Fruit fly (Drosophila melanogaster) whole organism, embryonic: ENCODE data around the gene CG5171.

Source experiments
- Bgb ChIP-seq: fragments of 200-800 bp; sonication (Bioruptor generic); IDR thresholded peaks from 2 replicates; pipeline ENCODE4 v1.3.6; 2022; ENCODE audit warnings: missing biosample characterization, missing genetic modification characterization; ENCODE audit not compliant: partially characterized antibody
- CG10147 ChIP-seq: fragments of 200-800 bp; sonication (Bioruptor generic); optimal IDR thresholded peaks from 2 replicates; lab custom pipeline; 2019; ENCODE audit warnings: missing biosample characterization, mild to moderate bottlenecking, missing genetic modification characterization, moderate library complexity
- CG1024 ChIP-seq: fragments of 200-800 bp; sonication (Bioruptor generic); IDR thresholded peaks from 2 replicates; pipeline ENCODE4 v1.3.6; 2022; ENCODE audit warnings: missing biosample characterization, missing genetic modification characterization
- CG10959 ChIP-seq: fragments of 200-800 bp; sonication (Bioruptor generic); IDR thresholded peaks from 2 replicates; pipeline ENCODE4 v1.3.6; 2022; ENCODE audit warnings: missing biosample characterization, missing genetic modification characterization
- CG11696 ChIP-seq: fragments of 200-800 bp; sonication (Bioruptor generic); IDR thresholded peaks from 2 replicates; pipeline ENCODE4 v1.3.6; 2022; ENCODE audit warnings: missing biosample characterization, missing genetic modification characterization
- CG13296 ChIP-seq: fragments of 200-800 bp; sonication (Bioruptor generic); optimal IDR thresholded peaks from 3 replicates; lab custom pipeline; 2018; ENCODE audit warnings: missing biosample characterization, mild to moderate bottlenecking, missing genetic modification characterization
- CG14710 ChIP-seq: fragments of 200-800 bp; sonication (Bioruptor generic); optimal IDR thresholded peaks from 3 replicates; lab custom pipeline; 2019; ENCODE audit warnings: missing biosample characterization, mild to moderate bottlenecking, missing genetic modification characterization, moderate library complexity
- CG14860 ChIP-seq: fragments of 200-800 bp; sonication (Bioruptor generic); IDR thresholded peaks from 3 replicates; pipeline ENCODE4 v1.3.6; 2022; ENCODE audit warnings: missing biosample characterization, missing genetic modification characterization; ENCODE audit not compliant: partially characterized antibody
- CG15011 ChIP-seq: fragments of 200-800 bp; sonication (Bioruptor generic); optimal IDR thresholded peaks from 3 replicates; lab custom pipeline; 2018; ENCODE audit warnings: missing biosample characterization, mild to moderate bottlenecking, missing genetic modification characterization
- CG15514 ChIP-seq: fragments of 200-800 bp; sonication (Bioruptor generic); optimal IDR thresholded peaks from 3 replicates; lab custom pipeline; 2017; ENCODE audit warnings: missing biosample characterization, missing genetic modification characterization, mild to moderate bottlenecking, moderate library complexity, missing genetic modification reagents
- CG18262 ChIP-seq: fragments of 200-800 bp; optimal IDR thresholded peaks from 3 replicates; lab custom pipeline; 2019; ENCODE audit warnings: missing biosample characterization, mild to moderate bottlenecking, missing genetic modification characterization, moderate library complexity
- CG2129 ChIP-seq: fragments of 200-800 bp; sonication (Bioruptor generic); IDR thresholded peaks from 2 replicates; pipeline ENCODE4 v1.3.6; 2022; ENCODE audit warnings: missing biosample characterization, missing genetic modification characterization; ENCODE audit not compliant: partially characterized antibody
- CG31224 ChIP-seq: fragments of 200-800 bp; sonication (Bioruptor generic); IDR thresholded peaks from 2 replicates; pipeline ENCODE4 v1.3.6; 2022; ENCODE audit warnings: missing biosample characterization, missing genetic modification characterization
- CG4404 ChIP-seq: fragments of 200-800 bp; sonication (Bioruptor generic); IDR thresholded peaks from 2 replicates; pipeline ENCODE4 v1.3.6; 2022; ENCODE audit warnings: missing biosample characterization, missing genetic modification characterization
- CG4730 ChIP-seq: fragments of 200-800 bp; sonication (Bioruptor generic); IDR thresholded peaks from 2 replicates; pipeline ENCODE4 v1.3.6; 2022; ENCODE audit warnings: missing biosample characterization, missing genetic modification characterization
- CG6683 ChIP-seq: fragments of 200-800 bp; sonication (Bioruptor generic); optimal IDR thresholded peaks from 2 replicates; lab custom pipeline; 2017; ENCODE audit warnings: missing biosample characterization, mild to moderate bottlenecking, missing genetic modification characterization, missing genetic modification reagents
- CG6765 ChIP-seq: fragments of 200-800 bp; sonication (Bioruptor generic); optimal IDR thresholded peaks from 3 replicates; lab custom pipeline; 2017; ENCODE audit warnings: missing biosample characterization, mild to moderate bottlenecking, missing genetic modification characterization
- CG8765 ChIP-seq: fragments of 200-800 bp; sonication (Bioruptor generic); IDR thresholded peaks from 2 replicates; pipeline ENCODE4 v1.3.6; 2022; ENCODE audit warnings: missing biosample characterization, missing genetic modification characterization
- CG8944 ChIP-seq: fragments of 200-800 bp; sonication (Bioruptor generic); optimal IDR thresholded peaks from 3 replicates; lab custom pipeline; 2016; ENCODE audit warnings: missing biosample characterization, missing genetic modification characterization
- Dp ChIP-seq: fragments of 200-800 bp; sonication (Bioruptor generic); optimal IDR thresholded peaks from 2 replicates; lab custom pipeline; 2018; ENCODE audit warnings: missing biosample characterization, mild to moderate bottlenecking, missing genetic modification characterization, moderate library complexity
- HmgZ ChIP-seq: fragments of 200-800 bp; sonication (Bioruptor generic); optimal IDR thresholded peaks from 2 replicates; lab custom pipeline; 2018; ENCODE audit warnings: missing biosample characterization, mild to moderate bottlenecking, missing genetic modification characterization
- Meics ChIP-seq: fragments of 200-800 bp; sonication (Bioruptor generic); optimal IDR thresholded peaks from 2 replicates; lab custom pipeline; 2017; ENCODE audit warnings: missing biosample characterization, mild to moderate bottlenecking, missing genetic modification characterization
- Ptx1 ChIP-seq: fragments of 200-800 bp; sonication (Bioruptor generic); IDR thresholded peaks from 2 replicates; pipeline ENCODE4 v1.3.6; 2022; ENCODE audit warnings: missing biosample characterization, missing genetic modification characterization
- Ravus ChIP-seq: fragments of 200-800 bp; sonication (Bioruptor generic); IDR thresholded peaks from 2 replicates; pipeline ENCODE4 v1.3.6; 2022; ENCODE audit warnings: missing biosample characterization, missing genetic modification characterization
- Rfx ChIP-seq: fragments of 200-800 bp; sonication (Bioruptor generic); IDR thresholded peaks from 2 replicates; pipeline ENCODE4 v1.3.6; 2022; ENCODE audit warnings: missing biosample characterization, missing genetic modification characterization
- corto ChIP-seq: fragments of 200-800 bp; sonication (Bioruptor generic); optimal IDR thresholded peaks from 2 replicates; lab custom pipeline; 2016; ENCODE audit warnings: missing biosample characterization, mild to moderate bottlenecking, missing genetic modification characterization, moderate library complexity
- fd102C ChIP-seq: fragments of 200-800 bp; sonication (Bioruptor generic); optimal IDR thresholded peaks from 2 replicates; lab custom pipeline; 2018; ENCODE audit warnings: missing biosample characterization, mild to moderate bottlenecking, missing genetic modification characterization, moderate library complexity
- fd3F ChIP-seq: fragments of 200-800 bp; sonication (Bioruptor generic); optimal IDR thresholded peaks from 2 replicates; lab custom pipeline; 2018; ENCODE audit warnings: missing biosample characterization, mild to moderate bottlenecking, missing genetic modification characterization, moderate library complexity
- gcm ChIP-seq: fragments of 200-800 bp; sonication (Bioruptor generic); optimal IDR thresholded peaks from 2 replicates; lab custom pipeline; 2019; ENCODE audit warnings: missing biosample characterization, mild to moderate bottlenecking, missing genetic modification characterization, moderate library complexity
- gcm2 ChIP-seq: fragments of 200-800 bp; sonication (Bioruptor generic); optimal IDR thresholded peaks from 2 replicates; lab custom pipeline; 2016; ENCODE audit warnings: missing biosample characterization, missing genetic modification characterization
- grau ChIP-seq: fragments of 200-800 bp; optimal IDR thresholded peaks from 3 replicates; lab custom pipeline; 2019; ENCODE audit warnings: missing biosample characterization, mild to moderate bottlenecking, missing genetic modification characterization, moderate library complexity
- hbn ChIP-seq: fragments of 200-800 bp; sonication (Bioruptor generic); IDR thresholded peaks from 2 replicates; pipeline ENCODE4 v1.3.6; 2022; ENCODE audit warnings: missing biosample characterization, missing genetic modification characterization; ENCODE audit not compliant: partially characterized antibody
- kay ChIP-seq: fragments of 200-800 bp; sonication (Bioruptor generic); optimal IDR thresholded peaks from 2 replicates; lab custom pipeline; 2016; ENCODE audit warnings: missing biosample characterization, missing genetic modification characterization
- lilli ChIP-seq: fragments of 200-800 bp; sonication (Bioruptor generic); optimal IDR thresholded peaks from 3 replicates; lab custom pipeline; 2016; ENCODE audit warnings: missing biosample characterization, missing genetic modification characterization
- luna ChIP-seq: fragments of 200-800 bp; sonication (Bioruptor generic); optimal IDR thresholded peaks from 2 replicates; lab custom pipeline; 2016; ENCODE audit warnings: missing biosample characterization, missing genetic modification characterization
- pan ChIP-seq, 4 experiments: fragments of >200 bp in 3 of 4; fragments of 200-800 bp in 1 of 4; sonication (Bioruptor generic) in 1 of 4; optimal IDR thresholded peaks in 3 of 4; IDR thresholded peaks in 1 of 4; 2 replicates each; pipeline versions ENCODE4 v1.3.6 to Lab custom; 2017 to 2022; ENCODE audit warnings: missing biosample characterization in 2 of 4, missing genetic modification characterization in 2 of 4, mixed read lengths in 1 of 4
- pb ChIP-seq: fragments of 200-800 bp; sonication (Bioruptor generic); optimal IDR thresholded peaks from 3 replicates; lab custom pipeline; 2016; ENCODE audit warnings: missing biosample characterization, missing genetic modification characterization
- pnt ChIP-seq: fragments of 200-800 bp; sonication (Bioruptor generic); optimal IDR thresholded peaks from 3 replicates; lab custom pipeline; 2016; ENCODE audit warnings: missing biosample characterization, missing genetic modification characterization
- pzg ChIP-seq: fragments of 200-800 bp; sonication (Bioruptor generic); optimal IDR thresholded peaks from 3 replicates; lab custom pipeline; 2018; ENCODE audit warnings: missing biosample characterization, mild to moderate bottlenecking, missing genetic modification characterization, moderate library complexity
- run ChIP-seq: fragments of 200-800 bp; sonication (Bioruptor generic); optimal IDR thresholded peaks from 3 replicates; lab custom pipeline; 2018; ENCODE audit warnings: missing biosample characterization, mild to moderate bottlenecking, missing genetic modification characterization
- sd ChIP-seq: fragments of 200-800 bp; sonication (Bioruptor generic); optimal IDR thresholded peaks from 3 replicates; lab custom pipeline; 2018; ENCODE audit warnings: missing biosample characterization, mild to moderate bottlenecking, missing genetic modification characterization, moderate library complexity
- slbo ChIP-seq: fragments of 200-800 bp; sonication (Bioruptor generic); IDR thresholded peaks from 2 replicates; pipeline ENCODE4 v1.3.6; 2022; ENCODE audit warnings: missing biosample characterization, missing genetic modification characterization
- slou ChIP-seq: fragments of 200-800 bp; sonication (Bioruptor generic); optimal IDR thresholded peaks from 3 replicates; lab custom pipeline; 2016; ENCODE audit warnings: missing biosample characterization, missing genetic modification characterization
- sr ChIP-seq: fragments of 200-800 bp; sonication (Bioruptor generic); IDR thresholded peaks from 3 replicates; pipeline ENCODE4 v1.3.6; 2022; ENCODE audit warnings: missing biosample characterization, missing genetic modification characterization
- tup ChIP-seq: fragments of 200-800 bp; sonication (Bioruptor generic); optimal IDR thresholded peaks from 2 replicates; lab custom pipeline; 2016; ENCODE audit warnings: missing biosample characterization, mild to moderate bottlenecking, missing genetic modification characterization, moderate library complexity
- tx ChIP-seq: fragments of 200-800 bp; sonication (Bioruptor generic); optimal IDR thresholded peaks from 2 replicates; lab custom pipeline; 2016; ENCODE audit warnings: missing biosample characterization, missing genetic modification characterization
- yki ChIP-seq: fragments of >200 bp; optimal IDR thresholded peaks from 3 replicates; lab custom pipeline; 2018
- zen2 ChIP-seq: fragments of 200-800 bp; sonication (Bioruptor generic); IDR thresholded peaks from 3 replicates; pipeline ENCODE4 v1.3.6; 2022; ENCODE audit warnings: missing biosample characterization, missing genetic modification characterization; ENCODE audit not compliant: partially characterized antibody
- zf30C ChIP-seq: fragments of 200-800 bp; sonication (Bioruptor generic); optimal IDR thresholded peaks from 3 replicates; lab custom pipeline; 2018; ENCODE audit warnings: missing biosample characterization, mild to moderate bottlenecking, missing genetic modification characterization

The CG5171 gene

dm6 chr2L:7387813-7388558, 13.1 kb upstream of the CG5171 start, which contains the start of the genes CG5149 and gudu (continued):
- TF ChIP-seq sd (tag; lab: Kevin White, UChicago) (no peak), CG10959 (GFP tag; lab: Robert Waterston, UW) (no peak), CG8944 (GFP tag; lab: Kevin White, UChicago) (no peak), pzg (GFP tag; lab: Kevin White, UChicago) (peak; percentile 90), grau (tag; lab: Kevin White, UChicago) (no peak), CG31224 (GFP tag; lab: Robert Waterston, UW) (no peak), Meics (GFP tag; lab: Kevin White, UChicago) (no peak), run (tag; lab: Kevin White, UChicago) (no peak), gcm2 (GFP tag; lab: Kevin White, UChicago) (no peak), CG2129 (GFP tag; lab: Robert Waterston, UW) (peak; percentile 51), CG14860 (GFP tag; lab: Robert Waterston, UW) (peak; percentile 83), zf30C (GFP tag; lab: Kevin White, UChicago) (no peak), CG6683 (GFP tag; lab: Kevin White, UChicago) (no peak), luna (GFP tag; lab: Kevin White, UChicago) (no peak), slou (GFP tag; lab: Kevin White, UChicago) (no peak), pnt (GFP tag; lab: Kevin White, UChicago) (no peak), slbo (GFP tag; lab: Robert Waterston, UW) (peak; percentile 26; the same call in 1 of the 2 replicates), pan (optimal IDR thresholded peaks at IDR 0.05; lab: Kevin White, UChicago) (no peak), pan (GFP tag; optimal IDR thresholded peaks at IDR 0.05 in 1 of 2, IDR thresholded peaks at IDR 0.05 in 1 of 2) (no peak), tup (GFP tag; lab: Kevin White, UChicago) (no peak), HmgZ (peak; percentile 46), CG4730 (GFP tag; lab: Robert Waterston, UW) (no peak), tx (no peak), Bgb (peak; percentile 94), corto (GFP tag; lab: Kevin White, UChicago) (no peak), CG10147 (GFP tag; lab: Kevin White, UChicago) (no peak), kay (no peak), Ptx1 (GFP tag; lab: Robert Waterston, UW) (no peak), CG15514 (GFP tag; lab: Kevin White, UChicago) (peak; percentile 65), zen2 (peak; percentile 77), CG11696 (GFP tag; lab: Robert Waterston, UW) (no peak), sr (GFP tag; lab: Robert Waterston, UW) (no peak), Dp (GFP tag; lab: Kevin White, UChicago) (peak; percentile 50), CG13296 (GFP tag; lab: Kevin White, UChicago) (no peak), CG18262 (tag; lab: Kevin White, UChicago) (peak; percentile 31), CG6765 (no peak), Ravus (GFP tag; lab: Robert Waterston, UW) (no peak), Rfx (GFP tag; lab: Robert Waterston, UW) (peak; percentile 61), CG15011 (GFP tag; lab: Kevin White, UChicago) (no peak), fd102C (no peak), fd3F (GFP tag; lab: Kevin White, UChicago) (no peak), gcm (GFP tag; lab: Kevin White, UChicago) (no peak), yki (lab: Kevin White, UChicago) (no peak), CG8765 (GFP tag; lab: Robert Waterston, UW) (peak; percentile 51), lilli (peak; percentile 7), CG1024 (no peak), CG14710 (tag; lab: Kevin White, UChicago) (peak; percentile 53), CG4404 (GFP tag; lab: Robert Waterston, UW) (no peak), pb (GFP tag; lab: Kevin White, UChicago) (no peak), hbn (peak; percentile 87)
